Fruit fly (Drosophila melanogaster) whole organism, embryonic: ENCODE data around the gene SPR.

Experiments used
- Awh ChIP-seq: fragments of 200-800 bp; sonication (Bioruptor generic); IDR thresholded peaks from 2 replicates; pipeline ENCODE4, ENCODE4 v1.3.6; 2022; ENCODE audit warnings: missing biosample characterization, missing genetic modification characterization
- CG11695 ChIP-seq: fragments of 200-800 bp; sonication (Bioruptor generic); IDR thresholded peaks from 3 replicates; pipeline ENCODE4 v1.3.6; 2022; ENCODE audit warnings: missing biosample characterization, missing genetic modification characterization
- CG14050 ChIP-seq: fragments of 200-800 bp; sonication (Bioruptor generic); IDR thresholded peaks from 3 replicates; pipeline ENCODE4 v1.3.6; 2022; ENCODE audit warnings: missing biosample characterization, missing genetic modification characterization
- CG14441 ChIP-seq: fragments of 200-800 bp; sonication (Bioruptor generic); IDR thresholded peaks from 2 replicates; pipeline ENCODE4 v1.3.6; 2022; ENCODE audit warnings: missing biosample characterization, missing genetic modification characterization
- CG17568 ChIP-seq: fragments of 200-800 bp; sonication (Bioruptor generic); optimal IDR thresholded peaks from 2 replicates; lab custom pipeline; 2018; ENCODE audit warnings: missing biosample characterization, mild to moderate bottlenecking, missing genetic modification characterization, moderate library complexity
- CG1792 ChIP-seq: fragments of 200-800 bp; sonication (Bioruptor generic); optimal IDR thresholded peaks from 2 replicates; lab custom pipeline; 2016; ENCODE audit warnings: missing biosample characterization, missing genetic modification characterization
- CG2129 ChIP-seq: fragments of 200-800 bp; sonication (Bioruptor generic); IDR thresholded peaks from 2 replicates; pipeline ENCODE4 v1.3.6; 2022; ENCODE audit warnings: missing biosample characterization, missing genetic modification characterization; ENCODE audit not compliant: partially characterized antibody
- CG30020 ChIP-seq: fragments of 200-800 bp; optimal IDR thresholded peaks from 2 replicates; lab custom pipeline; 2019; ENCODE audit warnings: missing biosample characterization, mild to moderate bottlenecking, missing genetic modification characterization, moderate library complexity
- CG3847 ChIP-seq: fragments of 200-800 bp; sonication (Bioruptor generic); IDR thresholded peaks from 2 replicates; pipeline ENCODE4 v1.3.6; 2022; ENCODE audit warnings: missing biosample characterization, missing genetic modification characterization
- CG5953 ChIP-seq: fragments of 200-800 bp; sonication (Bioruptor generic); IDR thresholded peaks from 2 replicates; pipeline ENCODE4 v1.3.6; 2022; ENCODE audit warnings: missing biosample characterization, missing genetic modification characterization
- CG6689 ChIP-seq: fragments of 200-800 bp; sonication (Bioruptor generic); IDR thresholded peaks from 2 replicates; pipeline ENCODE4 v1.3.6; 2022; ENCODE audit warnings: missing biosample characterization, missing genetic modification characterization
- CG8290 ChIP-seq, 3 experiments: fragments of 200-800 bp; sonication (Bioruptor generic); optimal IDR thresholded peaks; 2 replicates each; lab custom pipeline; 2016 to 2019; ENCODE audit warnings: missing biosample characterization in 3 of 3, missing genetic modification characterization in 3 of 3, mild to moderate bottlenecking in 2 of 3, moderate library complexity in 1 of 3
- CG9437 ChIP-seq: fragments of 200-800 bp; sonication (Bioruptor generic); optimal IDR thresholded peaks from 2 replicates; lab custom pipeline; 2018; ENCODE audit warnings: missing biosample characterization, mild to moderate bottlenecking, missing genetic modification characterization
- CG9727 ChIP-seq: fragments of 200-800 bp; sonication (Bioruptor generic); optimal IDR thresholded peaks from 3 replicates; lab custom pipeline; 2017; ENCODE audit warnings: missing biosample characterization, mild to moderate bottlenecking, missing genetic modification characterization
- D19A ChIP-seq: fragments of 200-800 bp; optimal IDR thresholded peaks from 3 replicates; lab custom pipeline; 2019; ENCODE audit warnings: missing biosample characterization, mild to moderate bottlenecking, missing genetic modification characterization, moderate library complexity
- Drgx ChIP-seq: fragments of 200-800 bp; sonication (Bioruptor generic); IDR thresholded peaks from 2 replicates; pipeline ENCODE4 v1.3.6; 2022; ENCODE audit warnings: missing biosample characterization, missing genetic modification characterization
- Gug ChIP-seq: fragments of 200-800 bp; sonication (Bioruptor generic); IDR thresholded peaks from 4 replicates; pipeline ENCODE4 v1.3.6; 2022; ENCODE audit warnings: missing biosample characterization, missing genetic modification characterization
- HmgD ChIP-seq: fragments of 200-800 bp; sonication (Bioruptor generic); optimal IDR thresholded peaks from 3 replicates; lab custom pipeline; 2016; ENCODE audit warnings: missing biosample characterization, missing genetic modification characterization
- Hr51 ChIP-seq, 2 experiments: fragments of 200-800 bp; sonication (Bioruptor generic); optimal IDR thresholded peaks; 2 replicates in 1 of 2; 3 replicates in 1 of 2; lab custom pipeline; 2016 to 2018; ENCODE audit warnings: missing biosample characterization in 2 of 2, missing genetic modification characterization in 2 of 2, mild to moderate bottlenecking in 1 of 2, moderate library complexity in 1 of 2
- Med ChIP-seq: fragments of 200-800 bp; sonication (Bioruptor generic); peaks from one replicate; lab custom pipeline; 2016; ENCODE audit warnings: missing biosample characterization, missing genetic modification characterization, mild to moderate bottlenecking, inconsistent platforms, moderate library complexity
- Oaz ChIP-seq: fragments of 200-800 bp; sonication (Bioruptor generic); IDR thresholded peaks from 2 replicates; pipeline ENCODE4 v1.3.6; 2022; ENCODE audit warnings: missing biosample characterization, missing genetic modification characterization
- Pdp1 ChIP-seq, 2 experiments: fragments of 200-800 bp; sonication (Bioruptor generic); optimal IDR thresholded peaks; 3 replicates each; lab custom pipeline; 2016; ENCODE audit warnings: missing biosample characterization in 2 of 2, missing genetic modification characterization in 2 of 2, mild to moderate bottlenecking in 1 of 2, moderate library complexity in 1 of 2
- Rfx ChIP-seq: fragments of 200-800 bp; sonication (Bioruptor generic); IDR thresholded peaks from 2 replicates; pipeline ENCODE4 v1.3.6; 2022; ENCODE audit warnings: missing biosample characterization, missing genetic modification characterization
- Sox102F ChIP-seq: fragments of 200-800 bp; sonication (Bioruptor generic); optimal IDR thresholded peaks from 2 replicates; lab custom pipeline; 2018; ENCODE audit warnings: missing biosample characterization, mild to moderate bottlenecking, missing genetic modification characterization, moderate library complexity
- Ssrp ChIP-seq: fragments of 200-800 bp; sonication (Bioruptor generic); optimal IDR thresholded peaks from 2 replicates; lab custom pipeline; 2018; ENCODE audit warnings: missing biosample characterization, mild to moderate bottlenecking, missing genetic modification characterization, moderate library complexity
- ase ChIP-seq: fragments of 200-800 bp; sonication (Bioruptor generic); IDR thresholded peaks from 3 replicates; pipeline ENCODE4 v1.3.6; 2022; ENCODE audit warnings: missing biosample characterization, missing genetic modification characterization
- chinmo ChIP-seq: fragments of 200-800 bp; sonication (Bioruptor generic); IDR thresholded peaks from 4 replicates; pipeline ENCODE4 v1.3.6; 2022; ENCODE audit warnings: missing biosample characterization, missing genetic modification characterization; ENCODE audit not compliant: partially characterized antibody
- ci ChIP-seq: fragments of 200-800 bp; sonication (Bioruptor generic); IDR thresholded peaks from 3 replicates; pipeline ENCODE4 v1.3.6; 2022; ENCODE audit warnings: missing biosample characterization, missing genetic modification characterization
- croc ChIP-seq: fragments of 200-800 bp; sonication (Bioruptor generic); conservative IDR thresholded peaks from 3 replicates; pipeline ENCODE4 v1.3.6; 2022; ENCODE audit warnings: missing biosample characterization, missing genetic modification characterization
- dmrt99B ChIP-seq: fragments of 200-800 bp; sonication (Bioruptor generic); optimal IDR thresholded peaks from 2 replicates; lab custom pipeline; 2018; ENCODE audit warnings: missing biosample characterization, mild to moderate bottlenecking, missing genetic modification characterization, moderate library complexity
- dysf ChIP-seq: fragments of 200-800 bp; sonication (Bioruptor generic); IDR thresholded peaks from 3 replicates; pipeline ENCODE4 v1.3.6; 2022; ENCODE audit warnings: missing biosample characterization, missing genetic modification characterization
- en ChIP-seq: fragments of 200-800 bp; sonication (Bioruptor generic); optimal IDR thresholded peaks from 2 replicates; lab custom pipeline; 2016; ENCODE audit warnings: missing biosample characterization, missing genetic modification characterization
- fd3F ChIP-seq: fragments of 200-800 bp; sonication (Bioruptor generic); optimal IDR thresholded peaks from 2 replicates; lab custom pipeline; 2018; ENCODE audit warnings: missing biosample characterization, mild to moderate bottlenecking, missing genetic modification characterization, moderate library complexity
- grn ChIP-seq: fragments of 200-800 bp; sonication (Bioruptor generic); optimal IDR thresholded peaks from 3 replicates; lab custom pipeline; 2017; ENCODE audit warnings: missing biosample characterization, missing genetic modification characterization
- gsb ChIP-seq: fragments of 200-800 bp; sonication (Bioruptor generic); IDR thresholded peaks from 2 replicates; pipeline ENCODE4 v1.3.6; 2022; ENCODE audit warnings: missing biosample characterization, missing genetic modification characterization
- gsb-n ChIP-seq: fragments of 200-800 bp; sonication (Bioruptor generic); optimal IDR thresholded peaks from 3 replicates; lab custom pipeline; 2018; ENCODE audit warnings: missing biosample characterization, mild to moderate bottlenecking, missing genetic modification characterization
- hb ChIP-seq: fragments of 200-800 bp; sonication (Bioruptor generic); IDR thresholded peaks from 3 replicates; pipeline ENCODE4 v1.3.6; 2022; ENCODE audit warnings: missing biosample characterization, missing genetic modification characterization; ENCODE audit not compliant: partially characterized antibody
- her ChIP-seq: fragments of 200-800 bp; sonication (Bioruptor generic); optimal IDR thresholded peaks from 2 replicates; lab custom pipeline; 2016; ENCODE audit warnings: missing biosample characterization, missing genetic modification characterization
- jumu ChIP-seq: fragments of 200-800 bp; sonication (Bioruptor generic); optimal IDR thresholded peaks from 3 replicates; lab custom pipeline; 2016; ENCODE audit warnings: missing biosample characterization, missing genetic modification characterization
- lilli ChIP-seq: fragments of 200-800 bp; sonication (Bioruptor generic); optimal IDR thresholded peaks from 3 replicates; lab custom pipeline; 2016; ENCODE audit warnings: missing biosample characterization, missing genetic modification characterization
- lmd ChIP-seq: fragments of 200-800 bp; sonication (Bioruptor generic); IDR thresholded peaks from 2 replicates; pipeline ENCODE4 v1.3.6; 2022; ENCODE audit warnings: missing biosample characterization, missing genetic modification characterization
- peb ChIP-seq: fragments of 200-800 bp; sonication (Bioruptor generic); IDR thresholded peaks from 2 replicates; pipeline ENCODE4 v1.3.6; 2022; ENCODE audit warnings: missing biosample characterization, missing genetic modification characterization
- pita ChIP-seq: fragments of 200-800 bp; sonication (Bioruptor generic); optimal IDR thresholded peaks from 2 replicates; lab custom pipeline; 2017; ENCODE audit warnings: missing biosample characterization, mild to moderate bottlenecking, missing genetic modification characterization
- prd ChIP-seq, 3 experiments: fragments of >200 bp in 2 of 3; fragments of 200-800 bp in 1 of 3; sonication (Bioruptor generic) in 1 of 3; optimal IDR thresholded peaks in 2 of 3; IDR thresholded peaks in 1 of 3; 2 replicates in 2 of 3; 3 replicates in 1 of 3; pipeline versions ENCODE4 v1.3.6 to Lab custom; 2017 to 2022; ENCODE audit warnings: missing biosample characterization in 1 of 3, missing genetic modification characterization in 1 of 3
- row ChIP-seq: fragments of 200-800 bp; sonication (Bioruptor generic); IDR thresholded peaks from 3 replicates; pipeline ENCODE4 v1.3.6; 2022; ENCODE audit warnings: missing biosample characterization, missing genetic modification characterization
- seq ChIP-seq: fragments of 200-800 bp; sonication (Bioruptor generic); IDR thresholded peaks from 2 replicates; pipeline ENCODE4 v1.3.6; 2022; ENCODE audit warnings: missing biosample characterization, missing genetic modification characterization
- sob ChIP-seq: fragments of 200-800 bp; sonication (Bioruptor generic); IDR thresholded peaks from 2 replicates; pipeline ENCODE4 v1.3.6; 2022; ENCODE audit warnings: missing biosample characterization, missing genetic modification characterization

SPR gene

DNA sequence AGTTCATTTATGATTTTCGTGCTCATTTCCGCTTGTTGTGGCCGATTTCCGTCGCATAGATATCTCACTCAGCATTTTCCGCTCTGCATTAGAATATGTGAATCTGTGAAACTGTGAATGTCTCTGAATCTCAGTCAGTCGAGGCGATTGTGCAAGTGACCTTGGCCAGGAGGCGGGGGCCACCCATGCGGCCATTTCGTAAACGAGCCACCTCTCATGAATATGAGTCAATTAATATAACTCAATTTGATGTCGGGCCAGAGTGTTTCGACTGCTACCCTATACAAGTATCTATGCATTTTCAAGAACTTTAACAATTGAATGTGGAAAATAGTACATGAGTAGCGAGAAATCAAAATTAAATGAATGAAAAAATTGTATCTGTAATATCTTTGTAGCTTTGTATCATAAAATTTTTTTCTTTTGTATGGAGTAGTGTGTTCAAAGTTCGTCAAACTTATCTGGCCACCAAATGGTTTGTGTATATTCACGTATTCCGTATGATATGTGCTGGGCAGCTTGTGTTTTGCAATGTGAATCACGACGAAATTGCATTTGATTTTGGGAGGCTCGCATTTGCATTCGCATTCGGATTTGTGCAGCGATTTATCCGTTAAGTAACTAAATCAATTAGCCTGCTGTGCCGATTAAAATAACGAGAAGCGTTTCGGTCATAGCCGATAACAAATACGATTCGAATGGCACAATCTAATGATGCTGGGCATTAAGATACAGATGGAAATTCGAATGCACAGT, 69.6 kb downstream of the SPR start, which contains the start of gene CG12730 (continued):
- TF ChIP-seq Rfx (GFP tag; lab: Robert Waterston, UW) (peak; percentile 63), ase (GFP tag; lab: Robert Waterston, UW) (peak; percentile 26; the same call in 1 of the 3 replicates), CG9437 (GFP tag; lab: Kevin White, UChicago) (no peak), Ssrp (tag; lab: Kevin White, UChicago) (no peak), fd3F (GFP tag; lab: Kevin White, UChicago) (no peak), chinmo (GFP tag; lab: Robert Waterston, UW) (0 out of 4 replicates have a peak, but pooled peaks have one; percentile 22), HmgD (GFP tag; lab: Kevin White, UChicago) (no peak), dmrt99B (tag; lab: Kevin White, UChicago) (peak; percentile 59), CG3847 (GFP tag; lab: Robert Waterston, UW) (0 out of 2 replicates have a peak, but pooled peaks have one; percentile 16), croc (GFP tag; lab: Robert Waterston, UW) (no peak), Pdp1 (GFP tag; optimal IDR thresholded peaks at IDR 0.05; lab: Kevin White, UChicago) (peak in 1 of 2 experiments; percentile 47), CG14050 (GFP tag; lab: Robert Waterston, UW) (peak; percentile 34; the same call in 1 of the 3 replicates), Med (peak; percentile 50), CG6689 (peak; percentile 45; the same call in 1 of the 2 replicates), Drgx (GFP tag; lab: Robert Waterston, UW) (peak; percentile 34; the same call in 1 of the 2 replicates), CG11695 (GFP tag; lab: Robert Waterston, UW) (peak; percentile 35; the same call in 1 of the 3 replicates), CG9727 (GFP tag; lab: Kevin White, UChicago) (no peak), CG2129 (GFP tag; lab: Robert Waterston, UW) (no peak), lilli (GFP tag; lab: Kevin White, UChicago) (peak; percentile 24), row (GFP tag; lab: Robert Waterston, UW) (peak; percentile 76), gsb (GFP tag; lab: Robert Waterston, UW) (peak; percentile 38; the same call in 1 of the 2 replicates), hb (no peak), D19A (tag; lab: Kevin White, UChicago) (peak; percentile 78), CG1792 (GFP tag; lab: Kevin White, UChicago) (no peak), CG17568 (no peak), Oaz (GFP tag; lab: Robert Waterston, UW) (0 out of 2 replicates have a peak, but pooled peaks have one; percentile 27), seq (GFP tag; lab: Robert Waterston, UW) (0 out of 2 replicates have a peak, but pooled peaks have one; percentile 39), prd (optimal IDR thresholded peaks at IDR 0.05; lab: Kevin White, UChicago) (no peak), prd (GFP tag; IDR thresholded peaks at IDR 0.05; lab: Robert Waterston, UW) (peak; percentile 39; the same call in 1 of the 3 replicates), jumu (GFP tag; lab: Kevin White, UChicago) (peak; percentile 23), peb (GFP tag; lab: Robert Waterston, UW) (no peak), pita (GFP tag; lab: Kevin White, UChicago) (no peak), lmd (GFP tag; lab: Robert Waterston, UW) (peak; percentile 41; the same call in 1 of the 2 replicates), CG8290 (GFP tag; optimal IDR thresholded peaks at IDR 0.05; lab: Kevin White, UChicago) (no peak), CG8290 (tag; optimal IDR thresholded peaks at IDR 0.05; lab: Kevin White, UChicago) (no peak), Gug (GFP tag; lab: Robert Waterston, UW) (0 out of 4 replicates have a peak, but pooled peaks have one; percentile 8), ci (GFP tag; lab: Robert Waterston, UW) (peak; percentile 41; the same call in 1 of the 3 replicates), grn (GFP tag; lab: Kevin White, UChicago) (no peak), en (GFP tag; lab: Kevin White, UChicago) (peak; percentile 21), CG14441 (GFP tag; lab: Robert Waterston, UW) (peak; percentile 64), CG5953 (GFP tag; lab: Robert Waterston, UW) (0 out of 2 replicates have a peak, but pooled peaks have one; percentile 29), sob (peak; percentile 43; the same call in 1 of the 2 replicates), dysf (peak; percentile 73; the same call in 2 of the 3 replicates), CG30020 (no peak), Hr51 (GFP tag; optimal IDR thresholded peaks at IDR 0.05; lab: Kevin White, UChicago) (peak in 1 of 2 experiments; percentile 46), gsb-n (no peak), Awh (0 out of 2 replicates have a peak, but pooled peaks have one; percentile 24), Sox102F (peak; percentile 21), her (GFP tag; lab: Kevin White, UChicago) (no peak)
